Fruit fly (Drosophila melanogaster) whole organism, embryonic: ENCODE data around the gene CG7530.

Source experiments
- Atf6 ChIP-seq: fragments of 200-800 bp; sonication (Bioruptor generic); IDR thresholded peaks from 2 replicates; pipeline ENCODE4 v1.3.6; 2022; ENCODE audit warnings: missing biosample characterization, missing genetic modification characterization
- CG16863 ChIP-seq: fragments of 200-800 bp; sonication (Bioruptor generic); optimal IDR thresholded peaks from 3 replicates; lab custom pipeline; 2016; ENCODE audit warnings: missing biosample characterization, missing genetic modification characterization
- CG2120 ChIP-seq: fragments of 200-800 bp; sonication (Bioruptor generic); optimal IDR thresholded peaks from 3 replicates; lab custom pipeline; 2016; ENCODE audit warnings: missing biosample characterization, missing genetic modification characterization
- Dp ChIP-seq: fragments of 200-800 bp; sonication (Bioruptor generic); optimal IDR thresholded peaks from 2 replicates; lab custom pipeline; 2018; ENCODE audit warnings: missing biosample characterization, mild to moderate bottlenecking, missing genetic modification characterization, moderate library complexity
- Ets65A ChIP-seq: fragments of 200-800 bp; sonication (Bioruptor generic); peaks from one replicate; lab custom pipeline; 2016; ENCODE audit warnings: missing biosample characterization, missing genetic modification characterization
- GATAe ChIP-seq: fragments of 200-800 bp; sonication (Bioruptor generic); conservative IDR thresholded peaks from 2 replicates; pipeline ENCODE4 v1.3.6; 2022; ENCODE audit warnings: missing biosample characterization, missing genetic modification characterization
- MBD-R2 ChIP-seq: fragments of 200-800 bp; sonication (Bioruptor generic); IDR thresholded peaks from 2 replicates; pipeline ENCODE4 v1.3.6; 2022; ENCODE audit warnings: missing biosample characterization, missing genetic modification characterization
- Sin3A ChIP-seq: fragments of >200 bp; optimal IDR thresholded peaks from 2 replicates; lab custom pipeline; 2018
- gsb ChIP-seq: fragments of 200-800 bp; sonication (Bioruptor generic); IDR thresholded peaks from 2 replicates; pipeline ENCODE4 v1.3.6; 2022; ENCODE audit warnings: missing biosample characterization, missing genetic modification characterization
- h ChIP-seq: fragments of >200 bp; optimal IDR thresholded peaks from 2 replicates; lab custom pipeline; 2017
- hbn ChIP-seq: fragments of 200-800 bp; sonication (Bioruptor generic); IDR thresholded peaks from 2 replicates; pipeline ENCODE4 v1.3.6; 2022; ENCODE audit warnings: missing biosample characterization, missing genetic modification characterization; ENCODE audit not compliant: partially characterized antibody
- otp ChIP-seq: fragments of 200-800 bp; sonication (Bioruptor generic); IDR thresholded peaks from 3 replicates; pipeline ENCODE4, ENCODE4 v1.3.6; 2022; ENCODE audit warnings: missing biosample characterization, missing genetic modification characterization
- sqz ChIP-seq: fragments of 200-800 bp; sonication (Bioruptor generic); optimal IDR thresholded peaks from 3 replicates; lab custom pipeline; 2018; ENCODE audit warnings: missing biosample characterization, mild to moderate bottlenecking, missing genetic modification characterization

dm6 chr3R:14719380-14719779 lies 11.9 kb downstream of the CG7530 start:
- no peak for TF ChIP-seq Atf6
- no peak for TF ChIP-seq hbn
- no peak for TF ChIP-seq CG2120
- no peak for TF ChIP-seq Ets65A (GFP tag; lab: Kevin White, UChicago)
- TF ChIP-seq h (lab: Kevin White, UChicago): no peak
- no peak for TF ChIP-seq Dp (GFP tag; lab: Kevin White, UChicago)
- TF ChIP-seq GATAe (GFP tag; lab: Robert Waterston, UW): no peak
- no peak for TF ChIP-seq Sin3A
- TF ChIP-seq otp (GFP tag; lab: Robert Waterston, UW): no peak
- no peak for TF ChIP-seq sqz
- no peak for TF ChIP-seq CG16863
- TF ChIP-seq MBD-R2 (GFP tag; lab: Robert Waterston, UW): no peak
- no peak for TF ChIP-seq gsb (GFP tag; lab: Robert Waterston, UW)
